Fruit fly (Drosophila melanogaster) whole organism, pupa: ENCODE data around the gene Ance-2.

Experiments used
- CG10348 ChIP-seq: fragments of 200-800 bp; sonication (Bioruptor generic); IDR thresholded peaks from 2 replicates; pipeline ENCODE4 v1.3.6; 2022; ENCODE audit warnings: missing biosample characterization, missing genetic modification characterization
- CG12605 ChIP-seq: fragments of 200-800 bp; sonication (Bioruptor generic); IDR thresholded peaks from 2 replicates; pipeline ENCODE4 v1.3.6; 2022; ENCODE audit warnings: missing biosample characterization, missing genetic modification characterization
- CG13204 ChIP-seq: fragments of 200-800 bp; sonication (Bioruptor generic); optimal IDR thresholded peaks from 2 replicates; lab custom pipeline; 2018; ENCODE audit warnings: missing biosample characterization, mild to moderate bottlenecking, missing genetic modification characterization, moderate library complexity
- CG14655 ChIP-seq: fragments of 200-800 bp; sonication (Bioruptor generic); optimal IDR thresholded peaks from 3 replicates; lab custom pipeline; 2017; ENCODE audit warnings: mild to moderate bottlenecking, missing biosample characterization, missing genetic modification reagents, missing genetic modification characterization
- CG17806 ChIP-seq: fragments of 200-800 bp; sonication (Bioruptor generic); optimal IDR thresholded peaks from 2 replicates; lab custom pipeline; 2018; ENCODE audit warnings: missing biosample characterization, mild to moderate bottlenecking, missing genetic modification characterization, moderate library complexity
- CG9948 ChIP-seq: fragments of 200-800 bp; sonication (Bioruptor generic); optimal IDR thresholded peaks from 2 replicates; lab custom pipeline; 2018; ENCODE audit warnings: missing biosample characterization, mild to moderate bottlenecking, missing genetic modification characterization, moderate library complexity
- D1 ChIP-seq: fragments of 200-800 bp; sonication (Bioruptor generic); optimal IDR thresholded peaks from 2 replicates; lab custom pipeline; 2018; ENCODE audit warnings: missing biosample characterization, mild to moderate bottlenecking, missing genetic modification characterization, moderate library complexity
- EcR ChIP-seq: fragments of 200-800 bp; sonication (Bioruptor generic); optimal IDR thresholded peaks from 3 replicates; lab custom pipeline; 2019; ENCODE audit warnings: missing biosample characterization, missing genetic modification characterization, mild to moderate bottlenecking, moderate library complexity, missing genetic modification reagents
- Ets98B ChIP-seq: fragments of 200-800 bp; sonication (Bioruptor generic); IDR thresholded peaks from 2 replicates; pipeline ENCODE4 v1.3.6; 2022; ENCODE audit warnings: missing biosample characterization, missing genetic modification characterization
- rn ChIP-seq: fragments of 200-800 bp; sonication (Bioruptor generic); IDR thresholded peaks from 2 replicates; pipeline ENCODE4 v1.3.6; 2022; ENCODE audit warnings: missing biosample characterization, missing genetic modification characterization

dm6 chr2L:13911783-13912182, 2.6 kb downstream of the Ance-2 start, which contains the start of gene Acyp:
- TF ChIP-seq EcR (no peak), CG17806 (tag; lab: Kevin White, UChicago) (no peak), CG14655 (no peak), CG12605 (no peak), CG13204 (GFP tag; lab: Kevin White, UChicago) (no peak), rn (GFP tag; lab: Robert Waterston, UW) (no peak), CG9948 (tag; lab: Kevin White, UChicago) (no peak), CG10348 (GFP tag; lab: Robert Waterston, UW) (no peak), Ets98B (GFP tag; lab: Robert Waterston, UW) (no peak), D1 (tag; lab: Kevin White, UChicago) (no peak)
